Fruit fly (Drosophila melanogaster) whole organism, prepupa: ENCODE data around the gene Acp65Aa.

Experiments
- CG10669 ChIP-seq: fragments of 200-800 bp; sonication (Bioruptor generic); optimal IDR thresholded peaks from 3 replicates; lab custom pipeline; 2018; ENCODE audit warnings: missing biosample characterization, mild to moderate bottlenecking, missing genetic modification characterization, moderate library complexity
- CG11294 ChIP-seq: fragments of 200-800 bp; sonication (Bioruptor generic); IDR thresholded peaks from 2 replicates; pipeline ENCODE4 v1.3.6; 2022; ENCODE audit warnings: missing biosample characterization, missing genetic modification characterization
- CG15336 ChIP-seq: fragments of 200-800 bp; sonication (Bioruptor generic); IDR thresholded peaks from 2 replicates; pipeline ENCODE4 v1.3.6; 2022; ENCODE audit warnings: missing biosample characterization, missing genetic modification characterization
- CG1621 ChIP-seq: fragments of 200-800 bp; sonication (Bioruptor generic); optimal IDR thresholded peaks from 3 replicates; lab custom pipeline; 2018; ENCODE audit warnings: missing biosample characterization, mild to moderate bottlenecking, missing genetic modification characterization
- CG16779 ChIP-seq: fragments of 200-800 bp; sonication (Bioruptor generic); optimal IDR thresholded peaks from 3 replicates; lab custom pipeline; 2017; ENCODE audit warnings: missing biosample characterization, mild to moderate bottlenecking, missing genetic modification characterization
- CG3032 ChIP-seq: fragments of 200-800 bp; optimal IDR thresholded peaks from 2 replicates; lab custom pipeline; 2019; ENCODE audit warnings: missing biosample characterization, mild to moderate bottlenecking, missing genetic modification characterization, moderate library complexity
- CG31627 ChIP-seq: fragments of 200-800 bp; sonication (Bioruptor generic); optimal IDR thresholded peaks from 3 replicates; lab custom pipeline; 2016; ENCODE audit warnings: missing biosample characterization, missing genetic modification characterization
- CG32006 ChIP-seq: fragments of 200-800 bp; sonication (Bioruptor generic); optimal IDR thresholded peaks from 3 replicates; lab custom pipeline; 2017; ENCODE audit warnings: missing biosample characterization, mild to moderate bottlenecking, missing genetic modification characterization
- CG3919 ChIP-seq: fragments of 200-800 bp; sonication (Bioruptor generic); optimal IDR thresholded peaks from 3 replicates; lab custom pipeline; 2016; ENCODE audit warnings: missing biosample characterization, missing genetic modification characterization
- CG6276 ChIP-seq: fragments of 200-800 bp; sonication (Bioruptor generic); optimal IDR thresholded peaks from 2 replicates; lab custom pipeline; 2017; ENCODE audit warnings: missing biosample characterization, mild to moderate bottlenecking, missing genetic modification characterization
- CG6792 ChIP-seq: fragments of 200-800 bp; sonication (Bioruptor generic); optimal IDR thresholded peaks from 3 replicates; lab custom pipeline; 2016; ENCODE audit warnings: missing biosample characterization, missing genetic modification characterization
- CG7368 ChIP-seq: fragments of 200-800 bp; sonication (Bioruptor generic); optimal IDR thresholded peaks from 3 replicates; lab custom pipeline; 2016; ENCODE audit warnings: missing biosample characterization, missing genetic modification characterization
- CG8119 ChIP-seq: fragments of 200-800 bp; sonication (Bioruptor generic); IDR thresholded peaks from 3 replicates; pipeline ENCODE4 v1.3.6; 2022; ENCODE audit warnings: missing biosample characterization, missing genetic modification characterization
- CG8632 ChIP-seq: fragments of 200-800 bp; sonication (Bioruptor generic); optimal IDR thresholded peaks from 3 replicates; lab custom pipeline; 2016; ENCODE audit warnings: missing biosample characterization, missing genetic modification characterization
- CG9139 ChIP-seq: fragments of 200-800 bp; sonication (Bioruptor generic); optimal IDR thresholded peaks from 3 replicates; lab custom pipeline; 2017; ENCODE audit warnings: missing biosample characterization, mild to moderate bottlenecking, missing genetic modification characterization
- Eip75B ChIP-seq: fragments of 200-800 bp; sonication (Bioruptor generic); optimal IDR thresholded peaks from 3 replicates; lab custom pipeline; 2016; ENCODE audit warnings: missing biosample characterization, missing genetic modification characterization
- Eip78C ChIP-seq: fragments of 200-800 bp; sonication (Bioruptor generic); peaks from one replicate; lab custom pipeline; 2016; ENCODE audit warnings: missing biosample characterization, missing genetic modification characterization
- Eip93F ChIP-seq: fragments of 200-800 bp; sonication (Bioruptor generic); optimal IDR thresholded peaks from 2 replicates; lab custom pipeline; 2016; ENCODE audit warnings: missing biosample characterization, mild to moderate bottlenecking, missing genetic modification characterization
- Ets21C ChIP-seq: fragments of 200-800 bp; sonication (Bioruptor generic); optimal IDR thresholded peaks from 3 replicates; lab custom pipeline; 2016; ENCODE audit warnings: missing biosample characterization, missing genetic modification characterization
- Ets96B ChIP-seq: fragments of 200-800 bp; optimal IDR thresholded peaks from 2 replicates; lab custom pipeline; 2019; ENCODE audit warnings: missing biosample characterization, mild to moderate bottlenecking, missing genetic modification characterization, moderate library complexity
- Gug ChIP-seq: fragments of 200-800 bp; sonication (Bioruptor generic); IDR thresholded peaks from 2 replicates; pipeline ENCODE4 v1.3.6; 2022; ENCODE audit warnings: missing biosample characterization, missing genetic modification characterization
- Hr38 ChIP-seq: sonication (Bioruptor generic); optimal IDR thresholded peaks from 2 replicates; lab custom pipeline; 2016; ENCODE audit warnings: missing biosample characterization, missing genetic modification characterization
- Hr39 ChIP-seq: fragments of 200-800 bp; sonication (Bioruptor generic); optimal IDR thresholded peaks from 2 replicates; lab custom pipeline; 2016; ENCODE audit warnings: missing biosample characterization, missing genetic modification characterization
- Lpt ChIP-seq: fragments of 200-800 bp; sonication (Bioruptor generic); optimal IDR thresholded peaks from 3 replicates; lab custom pipeline; 2016; ENCODE audit warnings: missing biosample characterization, missing genetic modification characterization
- Met ChIP-seq: fragments of 200-800 bp; sonication (Bioruptor generic); optimal IDR thresholded peaks from 3 replicates; lab custom pipeline; 2016; ENCODE audit warnings: missing biosample characterization, missing genetic modification characterization
- OdsH ChIP-seq: fragments of 200-800 bp; sonication (Bioruptor generic); optimal IDR thresholded peaks from 3 replicates; lab custom pipeline; 2016; ENCODE audit warnings: missing biosample characterization, missing genetic modification characterization
- Smox ChIP-seq: fragments of 200-800 bp; sonication (Bioruptor generic); optimal IDR thresholded peaks from 3 replicates; lab custom pipeline; 2016; ENCODE audit warnings: missing biosample characterization, missing genetic modification characterization
- Sox14 ChIP-seq: fragments of 200-800 bp; sonication (Bioruptor generic); optimal IDR thresholded peaks from 3 replicates; lab custom pipeline; 2016; ENCODE audit warnings: missing biosample characterization, missing genetic modification characterization
- Sox15 ChIP-seq: fragments of 200-800 bp; sonication (Bioruptor generic); optimal IDR thresholded peaks from 3 replicates; lab custom pipeline; 2016; ENCODE audit warnings: missing biosample characterization, missing genetic modification characterization
- achi ChIP-seq: fragments of 200-800 bp; sonication (Bioruptor generic); optimal IDR thresholded peaks from 3 replicates; lab custom pipeline; 2016; ENCODE audit warnings: missing biosample characterization, missing genetic modification characterization
- acj6 ChIP-seq: fragments of 200-800 bp; sonication (Bioruptor generic); optimal IDR thresholded peaks from 3 replicates; lab custom pipeline; 2016; ENCODE audit warnings: missing biosample characterization, missing genetic modification characterization
- cyc ChIP-seq: fragments of 200-800 bp; sonication (Bioruptor generic); optimal IDR thresholded peaks from 3 replicates; lab custom pipeline; 2016; ENCODE audit warnings: missing biosample characterization, missing genetic modification characterization
- dac ChIP-seq: fragments of 200-800 bp; sonication (Bioruptor generic); optimal IDR thresholded peaks from 2 replicates; lab custom pipeline; 2017; ENCODE audit warnings: missing biosample characterization, mild to moderate bottlenecking, missing genetic modification characterization
- esn ChIP-seq: fragments of 200-800 bp; sonication (Bioruptor generic); optimal IDR thresholded peaks from 2 replicates; lab custom pipeline; 2016; ENCODE audit warnings: missing biosample characterization, mild to moderate bottlenecking, missing genetic modification characterization, moderate library complexity
- fd59A ChIP-seq: fragments of 200-800 bp; sonication (Bioruptor generic); optimal IDR thresholded peaks from 2 replicates; lab custom pipeline; 2017; ENCODE audit warnings: missing biosample characterization, mild to moderate bottlenecking, missing genetic modification characterization, missing genetic modification reagents
- fkh ChIP-seq: fragments of 200-800 bp; sonication (Bioruptor generic); optimal IDR thresholded peaks from 3 replicates; lab custom pipeline; 2017; ENCODE audit warnings: missing biosample characterization, mild to moderate bottlenecking, missing genetic modification characterization, moderate library complexity
- net ChIP-seq: fragments of 200-800 bp; sonication (Bioruptor generic); optimal IDR thresholded peaks from 3 replicates; lab custom pipeline; 2016; ENCODE audit warnings: missing biosample characterization, missing genetic modification characterization
- pdm3 ChIP-seq: fragments of 200-800 bp; sonication (Bioruptor generic); optimal IDR thresholded peaks from 3 replicates; lab custom pipeline; 2016; ENCODE audit warnings: missing biosample characterization, missing genetic modification characterization
- salr ChIP-seq, 2 experiments: fragments of 200-800 bp; sonication (Bioruptor generic); optimal IDR thresholded peaks; 3 replicates each; lab custom pipeline; 2016 to 2018; ENCODE audit warnings: missing biosample characterization in 2 of 2, missing genetic modification characterization in 2 of 2, mild to moderate bottlenecking in 1 of 2
- spab ChIP-seq: fragments of 200-800 bp; sonication (Bioruptor generic); optimal IDR thresholded peaks from 2 replicates; lab custom pipeline; 2017; ENCODE audit warnings: missing biosample characterization, mild to moderate bottlenecking, missing genetic modification characterization, missing genetic modification reagents
- ss ChIP-seq, 2 experiments: fragments of 200-800 bp; sonication (Bioruptor generic); optimal IDR thresholded peaks; 2 replicates in 1 of 2; 3 replicates in 1 of 2; lab custom pipeline; 2017 to 2018; ENCODE audit warnings: mild to moderate bottlenecking in 2 of 2, missing biosample characterization in 2 of 2, missing genetic modification characterization in 2 of 2, moderate library complexity in 1 of 2
- svp ChIP-seq: fragments of 200-800 bp; sonication (Bioruptor generic); peaks from one replicate; lab custom pipeline; 2016; ENCODE audit warnings: missing biosample characterization, missing genetic modification characterization
- topi ChIP-seq: fragments of 200-800 bp; sonication (Bioruptor generic); optimal IDR thresholded peaks from 3 replicates; lab custom pipeline; 2016; ENCODE audit warnings: missing biosample characterization, missing genetic modification characterization
- vri ChIP-seq: fragments of 200-800 bp; sonication (Bioruptor generic); optimal IDR thresholded peaks from 3 replicates; lab custom pipeline; 2016; ENCODE audit warnings: missing biosample characterization, mild to moderate bottlenecking, missing genetic modification characterization

Acp65Aa gene

dm6 chr3L:6192822-6193555, 40.4 kb upstream of the Acp65Aa start, which contains the start of the genes Sf3b6 and Tnpo (continued):
- TF ChIP-seq ss (GFP tag; optimal IDR thresholded peaks at IDR 0.05; lab: Kevin White, UChicago) (no peak), esn (GFP tag; lab: Kevin White, UChicago) (peak; percentile 88), spab (GFP tag; lab: Kevin White, UChicago) (no peak), salr (GFP tag; optimal IDR thresholded peaks at IDR 0.05; lab: Kevin White, UChicago) (no peak), acj6 (peak; percentile 83), CG3032 (tag; lab: Kevin White, UChicago) (peak; percentile 84), CG11294 (GFP tag; lab: Robert Waterston, UW) (peak; percentile 71; the same call in 1 of the 2 replicates), CG6276 (GFP tag; lab: Kevin White, UChicago) (no peak), Ets96B (tag; lab: Kevin White, UChicago) (peak; percentile 73), vri (GFP tag; lab: Kevin White, UChicago) (no peak), CG32006 (no peak), Lpt (peak; percentile 60), Eip93F (GFP tag; lab: Kevin White, UChicago) (peak; percentile 23), pdm3 (GFP tag; lab: Kevin White, UChicago) (no peak), CG8119 (GFP tag; lab: Robert Waterston, UW) (no peak; the same call in 1 of the 3 replicates), dac (GFP tag; lab: Kevin White, UChicago) (peak; percentile 35), CG6792 (peak; percentile 75), Sox15 (GFP tag; lab: Kevin White, UChicago) (peak; percentile 90), CG10669 (GFP tag; lab: Kevin White, UChicago) (peak; percentile 73), fkh (GFP tag; lab: Kevin White, UChicago) (no peak), OdsH (GFP tag; lab: Kevin White, UChicago) (peak; percentile 86), net (GFP tag; lab: Kevin White, UChicago) (no peak), CG15336 (GFP tag; lab: Robert Waterston, UW) (peak; percentile 59), CG1621 (tag; lab: Kevin White, UChicago) (no peak), CG8632 (GFP tag; lab: Kevin White, UChicago) (peak; percentile 70), Ets21C (GFP tag; lab: Kevin White, UChicago) (peak; percentile 82), CG9139 (GFP tag; lab: Kevin White, UChicago) (no peak), Hr39 (peak; percentile 86), fd59A (GFP tag; lab: Kevin White, UChicago) (peak; percentile 52), CG3919 (no peak), Hr38 (GFP tag; lab: Kevin White, UChicago) (no peak), Gug (no peak; the same call in 1 of the 2 replicates), cyc (GFP tag; lab: Kevin White, UChicago) (peak; percentile 79), topi (GFP tag; lab: Kevin White, UChicago) (peak; percentile 74)

- peak; percentile 56 for TF ChIP-seq CG32006
- TF ChIP-seq CG10669 (GFP tag; lab: Kevin White, UChicago), result no peak
- no peak for TF ChIP-seq CG7368
- TF ChIP-seq Gug, result peak; percentile 42
- peak; percentile 89 for TF ChIP-seq svp
- TF ChIP-seq vri (GFP tag; lab: Kevin White, UChicago), result no peak
- TF ChIP-seq Eip93F (GFP tag; lab: Kevin White, UChicago), result no peak
- TF ChIP-seq Hr39, result peak; percentile 71
- peak; percentile 59 for TF ChIP-seq Met
- no peak for TF ChIP-seq CG16779 (tag; lab: Kevin White, UChicago)
- TF ChIP-seq CG8632 (GFP tag; lab: Kevin White, UChicago), result peak; percentile 32
- no peak for TF ChIP-seq dac (GFP tag; lab: Kevin White, UChicago)
- TF ChIP-seq achi (GFP tag; lab: Kevin White, UChicago), result peak; percentile 56
- no peak for TF ChIP-seq net (GFP tag; lab: Kevin White, UChicago)
- TF ChIP-seq CG3032 (tag; lab: Kevin White, UChicago), result peak; percentile 42
- TF ChIP-seq Eip75B (GFP tag; lab: Kevin White, UChicago), result no peak
- peak; percentile 50 for TF ChIP-seq topi (GFP tag; lab: Kevin White, UChicago)
- peak; percentile 69 for TF ChIP-seq pdm3 (GFP tag; lab: Kevin White, UChicago)
- TF ChIP-seq CG31627, result peak; percentile 69
- no peak for TF ChIP-seq Smox (GFP tag; lab: Kevin White, UChicago)
- TF ChIP-seq Sox14 (GFP tag; lab: Kevin White, UChicago), result peak; percentile 50
- TF ChIP-seq Sox15 (GFP tag; lab: Kevin White, UChicago), result peak; percentile 20
- TF ChIP-seq Eip78C (GFP tag; lab: Kevin White, UChicago), result peak; percentile 61
- TF ChIP-seq acj6, result peak; percentile 42
- no peak for TF ChIP-seq Hr38 (GFP tag; lab: Kevin White, UChicago)
- TF ChIP-seq fkh (GFP tag; lab: Kevin White, UChicago), result peak; percentile 89
These were observed 36.7 kb upstream of the Acp65Aa start, which contains the start of the genes D19A and CG7386 for dm6 chr3L:6188995-6189927. TSS of gene D19A (minus strand) at chr3L:6189123. TSS of gene CG7386 (plus strand) at chr3L:6189745.
